Worm (Caenorhabditis elegans): Measurements from ENCODE around the gene Y116A8C.38.
A peak's percentile ranks its signal among the peaks of the same experiment; 100 is the strongest.

Y116A8C.38 gene

ce11 chrIV:17131035-17131595, at the start of gene Y116A8C.38, which contains the start of gene Y116A8C.37:
TSS of gene Y116A8C.38 (plus strand) at chrIV:17131545.
TSS of gene Y116A8C.37 (minus strand) at chrIV:17131135.
- no peak for TF ChIP-seq nhr-11 (tag; optimal IDR thresholded peaks at IDR 0.05)

ce11 chrIV:17084317-17084716, 47.0 kb upstream of the Y116A8C.38 start:
- TF ChIP-seq ceh-30 (tag; optimal IDR thresholded peaks at IDR 0.05) (no peak), ttx-3 (tag; optimal IDR thresholded peaks at IDR 0.05) (no peak), odd-2 (tag; optimal IDR thresholded peaks at IDR 0.05) (no peak), unc-3 (GFP tag; conservative IDR thresholded peaks at IDR 0.05) (no peak), unc-3 (tag; optimal IDR thresholded peaks at IDR 0.05) (no peak), F13H6.1 (tag; optimal IDR thresholded peaks at IDR 0.05) (no peak), pax-1 (tag; optimal IDR thresholded peaks at IDR 0.05) (no peak), ceh-18 (tag; optimal IDR thresholded peaks at IDR 0.05) (no peak), dmd-4 (tag; optimal IDR thresholded peaks at IDR 0.05; ENCODE audit: borderline replicate concordance) (no peak), unc-42 (tag; optimal IDR thresholded peaks at IDR 0.05) (no peak), fkh-6 (tag; optimal IDR thresholded peaks at IDR 0.05) (no peak), sox-4 (tag; optimal IDR thresholded peaks at IDR 0.05) (no peak), ahr-1 (tag; optimal IDR thresholded peaks at IDR 0.05) (no peak)

ce11 chrIV:17084839-17085238, 46.5 kb upstream of the Y116A8C.38 start:
- TF ChIP-seq hlh-13 (GFP tag; optimal IDR thresholded peaks at IDR 0.05) (no peak), gmeb-2 (tag; optimal IDR thresholded peaks at IDR 0.05) (no peak), fkh-6 (tag; optimal IDR thresholded peaks at IDR 0.05) (no peak), pqm-1 (tag; optimal IDR thresholded peaks at IDR 0.05) (no peak), ref-2 (tag; optimal IDR thresholded peaks at IDR 0.05) (no peak), F13H6.1 (tag; optimal IDR thresholded peaks at IDR 0.05) (no peak), ahr-1 (tag; optimal IDR thresholded peaks at IDR 0.05) (no peak), C38D4.7 (GFP tag; optimal IDR thresholded peaks at IDR 0.05) (no peak), sdc-2 (tag; optimal IDR thresholded peaks at IDR 0.05) (no peak), odd-2 (tag; optimal IDR thresholded peaks at IDR 0.05) (no peak), dve-1 (tag; optimal IDR thresholded peaks at IDR 0.05) (no peak), ceh-19 (GFP tag; optimal IDR thresholded peaks at IDR 0.05) (no peak), ceh-34 (tag; optimal IDR thresholded peaks at IDR 0.05) (no peak)

ce11 chrIV:17087384-17088099, 43.8 kb upstream of the Y116A8C.38 start, which contains the start of the genes snx-13 and snr-1:
TSS of gene snx-13 (minus strand) at chrIV:17087438.
TSS of gene snr-1 (plus strand) at chrIV:17088049.
- peak; percentile 66 for TF ChIP-seq syd-9 (tag; optimal IDR thresholded peaks at IDR 0.05)
- peak; percentile 96 for TF ChIP-seq fax-1 (tag; optimal IDR thresholded peaks at IDR 0.05)
- TF ChIP-seq ceh-31 (tag; optimal IDR thresholded peaks at IDR 0.05): peak; percentile 99
- no peak for TF ChIP-seq odd-2 (tag; optimal IDR thresholded peaks at IDR 0.05)
- peak; percentile 93 for TF ChIP-seq ets-4 (tag; optimal IDR thresholded peaks at IDR 0.05)
- TF ChIP-seq C08G9.2 (tag; optimal IDR thresholded peaks at IDR 0.05): peak; percentile 94
- peak; percentile 97 for TF ChIP-seq unc-86 (tag; optimal IDR thresholded peaks at IDR 0.05)
- peak; percentile 98 for TF ChIP-seq ref-2 (tag; optimal IDR thresholded peaks at IDR 0.05)
- no peak for TF ChIP-seq unc-55 (GFP tag; optimal IDR thresholded peaks at IDR 0.05)
- peak; percentile 98 for TF ChIP-seq ceh-14 (tag; optimal IDR thresholded peaks at IDR 0.05)
- TF ChIP-seq hlh-6 (tag; optimal IDR thresholded peaks at IDR 0.05): peak; percentile 55
- TF ChIP-seq elt-4 (tag; optimal IDR thresholded peaks at IDR 0.05): no peak
- peak; percentile 76 for TF ChIP-seq dmd-4 (tag; optimal IDR thresholded peaks at IDR 0.05; ENCODE audit: borderline replicate concordance)
- no peak for TF ChIP-seq K09A11.1 (tag; optimal IDR thresholded peaks at IDR 0.05; ENCODE audit: insufficient read depth)
- no peak for TF ChIP-seq nhr-11 (tag; optimal IDR thresholded peaks at IDR 0.05)
- peak; percentile 97 for TF ChIP-seq hlh-8 (tag; optimal IDR thresholded peaks at IDR 0.05)
- TF ChIP-seq dve-1 (tag; optimal IDR thresholded peaks at IDR 0.05): no peak
- TF ChIP-seq pha-2 (tag; optimal IDR thresholded peaks at IDR 0.05): peak; percentile 94
- no peak for TF ChIP-seq hlh-30 (tag; optimal IDR thresholded peaks at IDR 0.05; ENCODE audit: insufficient read depth)
- TF ChIP-seq rnt-1 (tag; optimal IDR thresholded peaks at IDR 0.05): peak; percentile 94
- TF ChIP-seq mec-3 (tag; optimal IDR thresholded peaks at IDR 0.05; ENCODE audit: borderline replicate concordance): peak; percentile 95
- peak; percentile 82 for TF ChIP-seq ceh-45 (GFP tag; IDR thresholded peaks at IDR 0.05)
- TF ChIP-seq ceh-48 (tag; optimal IDR thresholded peaks at IDR 0.05): peak; percentile 68
- peak; percentile 71 for TF ChIP-seq hlh-13 (GFP tag; optimal IDR thresholded peaks at IDR 0.05)
- TF ChIP-seq nhr-232 (tag; optimal IDR thresholded peaks at IDR 0.05): no peak
- TF ChIP-seq ahr-1 (tag; optimal IDR thresholded peaks at IDR 0.05): peak; percentile 98
- TF ChIP-seq ceh-24 (tag; optimal IDR thresholded peaks at IDR 0.05): peak; percentile 85
- peak; percentile 68 for TF ChIP-seq sdc-2 (tag; optimal IDR thresholded peaks at IDR 0.05)
- peak; percentile 79 for TF ChIP-seq pat-9 (tag; optimal IDR thresholded peaks at IDR 0.05)
